Worm (Caenorhabditis elegans) whole organism, L1 larva: Measurements from ENCODE around the gene F01G10.10.

Source experiments
- C16A3.4 ChIP-seq: fragments of 150-350 bp; optimal IDR thresholded peaks from 2 replicates; lab custom pipeline; 2014; ENCODE audit warnings: missing biosample characterization, missing genetic modification characterization
- aha-1 ChIP-seq: fragments of 150-350 bp; optimal IDR thresholded peaks from 2 replicates; lab custom pipeline; 2014; ENCODE audit warnings: missing biosample characterization, missing genetic modification characterization
- aly-2 ChIP-seq: fragments of 150-350 bp; optimal IDR thresholded peaks from 2 replicates; lab custom pipeline; 2014; ENCODE audit warnings: missing biosample characterization, missing genetic modification characterization
- blmp-1 ChIP-seq: fragments of 150-350 bp; optimal IDR thresholded peaks from 2 replicates; lab custom pipeline; 2014; ENCODE audit warnings: missing biosample characterization, missing genetic modification characterization
- ceh-63 ChIP-seq: fragments of 200-800 bp; sonication (Bioruptor generic); optimal IDR thresholded peaks from 2 replicates; lab custom pipeline; 2018; ENCODE audit warnings: mild to moderate bottlenecking, missing genetic modification characterization, missing compliant biosample characterization
- dpl-1 ChIP-seq, 3 experiments: fragments of 150-350 bp in 2 of 3; sonication (generic microtip) in 1 of 3; optimal IDR thresholded peaks; 2 replicates each; lab custom pipeline; 2014 to 2017; ENCODE audit warnings: missing biosample characterization in 3 of 3, missing genetic modification characterization in 3 of 3, missing genetic modification reagents in 3 of 3
- dsc-1 ChIP-seq: sonication (generic microtip); optimal IDR thresholded peaks from 2 replicates; lab custom pipeline; 2016; ENCODE audit warnings: mild to moderate bottlenecking, missing genetic modification characterization, missing compliant biosample characterization
- efl-1 ChIP-seq, 4 experiments: fragments of 150-350 bp; optimal IDR thresholded peaks in 3 of 4; peaks in 1 of 4; 1 replicate in 1 of 4; 2 replicates in 3 of 4; lab custom pipeline; 2014; ENCODE audit warnings: missing biosample characterization in 2 of 4, missing genetic modification characterization in 2 of 4, missing genetic modification reagents in 2 of 4
- elt-2 ChIP-seq: sonication (generic microtip); optimal IDR thresholded peaks from 2 replicates; lab custom pipeline; 2016; ENCODE audit warnings: missing genetic modification characterization, mild to moderate bottlenecking, inconsistent platforms, missing compliant biosample characterization, missing genetic modification reagents
- elt-3 ChIP-seq, 6 experiments: fragments of 150-350 bp in 1 of 6; sonication (generic microtip); optimal IDR thresholded peaks; 2 replicates each; lab custom pipeline; 2017 to 2018; ENCODE audit warnings: missing biosample characterization in 6 of 6, missing genetic modification characterization in 6 of 6, inconsistent platforms in 1 of 6
- ets-5 ChIP-seq: fragments of 200-800 bp; sonication (Bioruptor generic); IDR thresholded peaks from 2 replicates; pipeline ENCODE4 v1.3.6; 2022; ENCODE audit warnings: missing genetic modification characterization, missing compliant biosample characterization
- grh-1 ChIP-seq: fragments of 200-800 bp; sonication (Bioruptor generic); IDR thresholded peaks from 2 replicates; pipeline ENCODE4 v1.3.6; 2022; ENCODE audit warnings: missing genetic modification reagents, missing genetic modification characterization, missing compliant biosample characterization
- jun-1 ChIP-seq: fragments of 150-350 bp; optimal IDR thresholded peaks from 2 replicates; lab custom pipeline; 2014; ENCODE audit warnings: missing biosample characterization, missing genetic modification reagents, missing genetic modification characterization
- lin-15B ChIP-seq: fragments of 150-350 bp; sonication (generic microtip); optimal IDR thresholded peaks from 3 replicates; lab custom pipeline; 2014; ENCODE audit warnings: missing biosample characterization, missing genetic modification characterization
- lin-35 ChIP-seq, 2 experiments: fragments of 150-350 bp; optimal IDR thresholded peaks; 2 replicates each; lab custom pipeline; 2014; ENCODE audit warnings: missing biosample characterization in 2 of 2, missing genetic modification characterization in 2 of 2, missing genetic modification reagents in 2 of 2
- lin-39 ChIP-seq: fragments of 150-350 bp; optimal IDR thresholded peaks from 2 replicates; lab custom pipeline; 2014; ENCODE audit warnings: missing biosample characterization, missing genetic modification reagents, missing genetic modification characterization
- mab-9 ChIP-seq: fragments of 200-800 bp; sonication (Bioruptor generic); IDR thresholded peaks from 2 replicates; pipeline ENCODE4 v1.3.6; 2022; ENCODE audit warnings: missing genetic modification reagents, missing genetic modification characterization, missing compliant biosample characterization
- mdl-1 ChIP-seq, 2 experiments: fragments of 150-350 bp; optimal IDR thresholded peaks; 2 replicates each; lab custom pipeline; 2014 to 2017; ENCODE audit warnings: missing biosample characterization in 2 of 2, missing genetic modification characterization in 2 of 2, inconsistent platforms in 1 of 2
- mef-2 ChIP-seq: fragments of 150-350 bp; optimal IDR thresholded peaks from 2 replicates; lab custom pipeline; 2014; ENCODE audit warnings: missing biosample characterization, missing genetic modification characterization
- mep-1 ChIP-seq: fragments of 150-350 bp; optimal IDR thresholded peaks from 2 replicates; lab custom pipeline; 2014; ENCODE audit warnings: missing biosample characterization, missing genetic modification characterization
- nhr-20 ChIP-seq: sonication (generic microtip); optimal IDR thresholded peaks from 2 replicates; lab custom pipeline; 2016; ENCODE audit warnings: mild to moderate bottlenecking, missing genetic modification characterization, missing compliant biosample characterization
- nhr-28 ChIP-seq: fragments of 150-350 bp; optimal IDR thresholded peaks from 2 replicates; lab custom pipeline; 2014; ENCODE audit warnings: missing biosample characterization, missing genetic modification characterization
- nhr-84 ChIP-seq: sonication (generic microtip); optimal IDR thresholded peaks from 2 replicates; lab custom pipeline; 2017; ENCODE audit warnings: missing biosample characterization, missing genetic modification characterization
- nhr-90 ChIP-seq: sonication (generic microtip); optimal IDR thresholded peaks from 2 replicates; lab custom pipeline; 2016; ENCODE audit warnings: mild to moderate bottlenecking, missing genetic modification characterization, missing compliant biosample characterization; ENCODE audit not compliant: poor library complexity
- pag-3 ChIP-seq: sonication (generic microtip); optimal IDR thresholded peaks from 2 replicates; lab custom pipeline; 2017; ENCODE audit warnings: missing genetic modification characterization, mild to moderate bottlenecking, missing compliant biosample characterization, antibody characterized with exemption, borderline replicate concordance; ENCODE audit not compliant: insufficient read depth
- pax-3 ChIP-seq: fragments of 200-800 bp; sonication (Bioruptor generic); optimal IDR thresholded peaks from 2 replicates; lab custom pipeline; 2018; ENCODE audit warnings: mild to moderate bottlenecking, missing genetic modification characterization, moderate library complexity, missing compliant biosample characterization
- rnt-1 ChIP-seq: sonication (generic microtip); optimal IDR thresholded peaks from 2 replicates; lab custom pipeline; 2016; ENCODE audit warnings: mild to moderate bottlenecking, missing genetic modification characterization, moderate library complexity, missing compliant biosample characterization
- skn-1 ChIP-seq: fragments of 150-350 bp; optimal IDR thresholded peaks from 2 replicates; lab custom pipeline; 2014; ENCODE audit warnings: missing biosample characterization, missing genetic modification characterization
- snpc-4 ChIP-seq: fragments of 150-350 bp; optimal IDR thresholded peaks from 2 replicates; lab custom pipeline; 2014; ENCODE audit warnings: missing biosample characterization, missing genetic modification characterization
- sptf-1 ChIP-seq: fragments of 150-350 bp; optimal IDR thresholded peaks from 2 replicates; lab custom pipeline; 2014; ENCODE audit warnings: missing biosample characterization, missing genetic modification characterization
- tbx-2 ChIP-seq: sonication (generic microtip); optimal IDR thresholded peaks from 2 replicates; lab custom pipeline; 2016; ENCODE audit warnings: missing genetic modification characterization, missing compliant biosample characterization
- ztf-11 ChIP-seq, 2 experiments: sonication (generic microtip); optimal IDR thresholded peaks; 2 replicates each; lab custom pipeline; 2016 to 2017; ENCODE audit warnings: missing genetic modification characterization in 2 of 2, missing biosample characterization in 1 of 2, missing compliant biosample characterization in 1 of 2

The F01G10.10 gene

DNA sequence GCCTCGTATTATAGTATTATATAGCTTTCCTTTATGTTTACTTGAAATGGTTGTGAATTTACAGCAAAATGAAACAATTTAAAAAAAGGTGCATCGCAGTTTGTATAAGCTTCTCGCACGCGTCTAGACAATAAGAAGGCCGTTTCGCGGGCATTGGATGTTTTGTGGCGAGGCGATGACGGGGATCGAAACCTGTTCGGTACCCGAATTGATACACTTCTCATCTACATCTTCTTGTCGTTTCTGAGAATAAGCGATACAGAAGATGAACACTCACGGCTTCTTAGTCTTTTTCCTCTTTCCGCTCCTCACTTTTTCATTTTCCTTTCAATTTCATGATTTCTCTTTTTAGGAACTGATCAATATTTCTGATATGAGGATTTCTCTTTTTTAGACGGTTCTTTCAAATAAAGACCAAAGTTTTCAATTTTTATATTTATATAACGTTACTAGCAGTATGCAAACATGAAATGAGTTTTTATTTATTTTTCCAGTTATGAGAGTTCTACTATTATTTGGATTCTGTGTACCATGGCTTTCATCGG lies at the start of gene F01G10.10:
TSS of gene F01G10.10 (plus strand) at position 495 of the 545 bp plus-strand sequence.
- TF ChIP-seq ztf-11 (tag; optimal IDR thresholded peaks at IDR 0.05; lab: Kevin White, UChicago) (no peak), elt-3 (tag; optimal IDR thresholded peaks at IDR 0.05; lab: Kevin White, UChicago) (no peak), sptf-1 (tag; lab: Kevin White, UChicago) (no peak), snpc-4 (tag; lab: Kevin White, UChicago) (no peak), mdl-1 (tag; optimal IDR thresholded peaks at IDR 0.05; lab: Kevin White, UChicago) (no peak), aly-2 (peak; percentile 54), skn-1 (tag; lab: Kevin White, UChicago) (no peak), nhr-84 (tag; lab: Kevin White, UChicago) (no peak), jun-1 (no peak), nhr-90 (peak; percentile 37), pag-3 (tag; lab: Kevin White, UChicago) (no peak), lin-35 (GFP tag; optimal IDR thresholded peaks at IDR 0.05; lab: Kevin White, UChicago) (peak in 1 of 2 experiments; percentile 25), efl-1 (optimal IDR thresholded peaks at IDR 0.05; lab: Kevin White, UChicago) (no peak), efl-1 (GFP tag; optimal IDR thresholded peaks at IDR 0.05 in 1 of 2; lab: Kevin White, UChicago) (no peak), elt-2 (tag; lab: Kevin White, UChicago) (peak; percentile 39), blmp-1 (tag; lab: Kevin White, UChicago) (peak; percentile 89)

ce11 chrIV:10197317-10197867 lies 48.6 kb upstream of the F01G10.10 start, which contains the start of gene gon-4:
TSS of gene gon-4 (plus strand) at chrIV:10197817.
- TF ChIP-seq dsc-1 (tag; lab: Kevin White, UChicago) = no peak
- TF ChIP-seq mep-1 (tag; lab: Kevin White, UChicago) = peak; percentile 30
- TF ChIP-seq C16A3.4 = peak; percentile 9
- TF ChIP-seq efl-1 (optimal IDR thresholded peaks at IDR 0.05; lab: Kevin White, UChicago) = peak; percentile 29 to 40
- TF ChIP-seq efl-1 (GFP tag; optimal IDR thresholded peaks at IDR 0.05 in 1 of 2; lab: Kevin White, UChicago) = peak; percentile 57 to 91
- TF ChIP-seq rnt-1 (tag; lab: Kevin White, UChicago) = peak; percentile 6
- TF ChIP-seq dpl-1 (GFP tag; optimal IDR thresholded peaks at IDR 0.05; lab: Kevin White, UChicago) = peak in 2 of 3 experiments; percentile 37 to 65
- peak in 1 of 2 experiments; percentile 6 for TF ChIP-seq lin-35 (GFP tag; optimal IDR thresholded peaks at IDR 0.05; lab: Kevin White, UChicago)
- TF ChIP-seq tbx-2 (tag; lab: Kevin White, UChicago) = no peak
- peak; percentile 29 for TF ChIP-seq lin-15B (tag; lab: Kevin White, UChicago)

DNA sequence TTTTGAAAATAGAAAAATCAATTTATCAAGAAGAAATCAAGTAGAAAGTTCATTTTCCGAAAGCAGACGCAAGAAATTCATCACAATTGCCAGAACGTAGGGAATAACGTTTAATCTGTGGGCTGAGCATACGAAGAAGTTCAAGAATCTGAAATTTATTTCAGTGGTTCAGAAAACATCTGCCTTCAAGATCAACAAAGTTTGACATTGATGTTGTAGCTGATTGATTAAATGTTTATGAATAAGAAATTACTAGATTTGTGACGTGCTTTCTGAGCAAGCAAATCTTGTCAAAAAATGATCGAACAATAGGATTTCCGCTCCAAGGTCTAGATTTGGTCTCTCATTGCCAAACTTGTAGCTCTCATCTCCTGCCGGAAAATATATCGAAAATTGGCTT lies 39.8 kb upstream of the F01G10.10 start, which contains the start of gene K04D7.6:
TSS of gene K04D7.6 (minus strand) at position 101 of the 400 bp plus-strand sequence.
- TF ChIP-seq aha-1 (tag; lab: Kevin White, UChicago) (no peak), ets-5 (GFP tag; lab: Robert Waterston, UW) (no peak), nhr-20 (tag; lab: Kevin White, UChicago) (no peak), skn-1 (tag; lab: Kevin White, UChicago) (no peak)

ce11 chrIV:10214811-10215210 lies 31.1 kb upstream of the F01G10.10 start, which contains the start of gene abt-1:
TSS of gene abt-1 (minus strand) at chrIV:10214911.
- TF ChIP-seq mdl-1 (tag; optimal IDR thresholded peaks at IDR 0.05; lab: Kevin White, UChicago) (no peak), nhr-28 (tag; lab: Kevin White, UChicago) (no peak), grh-1 (GFP tag; lab: Robert Waterston, UW) (no peak), ceh-63 (GFP tag; lab: Kevin White, UChicago) (no peak), pax-3 (tag; lab: Kevin White, UChicago) (no peak), lin-39 (no peak), sptf-1 (tag; lab: Kevin White, UChicago) (no peak), mab-9 (GFP tag; lab: Robert Waterston, UW) (no peak), nhr-90 (no peak), C16A3.4 (no peak), mef-2 (tag; lab: Kevin White, UChicago) (no peak), elt-3 (tag; optimal IDR thresholded peaks at IDR 0.05; lab: Kevin White, UChicago) (no peak)
